Fruit fly (Drosophila melanogaster) whole organism, pupa: Measurements from ENCODE around the gene Cad89D.

Experiments used
- CG10348 ChIP-seq: fragments of 200-800 bp; sonication (Bioruptor generic); IDR thresholded peaks from 2 replicates; pipeline ENCODE4 v1.3.6; 2022; ENCODE audit warnings: missing biosample characterization, missing genetic modification characterization
- CG12605 ChIP-seq: fragments of 200-800 bp; sonication (Bioruptor generic); IDR thresholded peaks from 2 replicates; pipeline ENCODE4 v1.3.6; 2022; ENCODE audit warnings: missing biosample characterization, missing genetic modification characterization
- CG15710 ChIP-seq: fragments of 200-800 bp; sonication (Bioruptor generic); optimal IDR thresholded peaks from 2 replicates; lab custom pipeline; 2018; ENCODE audit warnings: missing biosample characterization, mild to moderate bottlenecking, missing genetic modification characterization, moderate library complexity
- CG17806 ChIP-seq: fragments of 200-800 bp; sonication (Bioruptor generic); optimal IDR thresholded peaks from 2 replicates; lab custom pipeline; 2018; ENCODE audit warnings: missing biosample characterization, mild to moderate bottlenecking, missing genetic modification characterization, moderate library complexity
- CG32121 ChIP-seq: fragments of 200-800 bp; sonication (Bioruptor generic); IDR thresholded peaks from 2 replicates; pipeline ENCODE4 v1.3.6; 2022; ENCODE audit warnings: missing biosample characterization, missing genetic modification characterization
- CG34367 ChIP-seq: fragments of 200-800 bp; sonication (Bioruptor generic); optimal IDR thresholded peaks from 2 replicates; lab custom pipeline; 2018; ENCODE audit warnings: missing biosample characterization, mild to moderate bottlenecking, missing genetic modification characterization
- CG4496 ChIP-seq: fragments of 200-800 bp; sonication (Bioruptor generic); IDR thresholded peaks from 3 replicates; pipeline ENCODE4 v1.3.6; 2022; ENCODE audit warnings: missing biosample characterization, missing genetic modification characterization
- Ets98B ChIP-seq: fragments of 200-800 bp; sonication (Bioruptor generic); IDR thresholded peaks from 2 replicates; pipeline ENCODE4 v1.3.6; 2022; ENCODE audit warnings: missing biosample characterization, missing genetic modification characterization
- Pif1A ChIP-seq: fragments of 200-800 bp; sonication (Bioruptor generic); optimal IDR thresholded peaks from 3 replicates; lab custom pipeline; 2016; ENCODE audit warnings: missing biosample characterization, missing genetic modification characterization
- Pif1B ChIP-seq: fragments of 200-800 bp; sonication (Bioruptor generic); optimal IDR thresholded peaks from 3 replicates; lab custom pipeline; 2016; ENCODE audit warnings: missing biosample characterization, missing genetic modification characterization
- Snoo ChIP-seq: fragments of 200-800 bp; sonication (Bioruptor generic); optimal IDR thresholded peaks from 3 replicates; lab custom pipeline; 2017; ENCODE audit warnings: missing biosample characterization, mild to moderate bottlenecking, missing genetic modification characterization, inconsistent platforms
- fd96Ca ChIP-seq: fragments of 200-800 bp; sonication (Bioruptor generic); IDR thresholded peaks from 3 replicates; pipeline ENCODE4 v1.3.6; 2022; ENCODE audit warnings: missing biosample characterization, missing genetic modification characterization
- gl ChIP-seq: fragments of 200-800 bp; sonication (Bioruptor generic); optimal IDR thresholded peaks from 2 replicates; lab custom pipeline; 2018; ENCODE audit warnings: missing biosample characterization, mild to moderate bottlenecking, missing genetic modification characterization
- rn ChIP-seq: fragments of 200-800 bp; sonication (Bioruptor generic); IDR thresholded peaks from 2 replicates; pipeline ENCODE4 v1.3.6; 2022; ENCODE audit warnings: missing biosample characterization, missing genetic modification characterization

- TF ChIP-seq CG10348 (no peak), rn (GFP tag; lab: Robert Waterston, UW) (no peak), CG17806 (tag; lab: Kevin White, UChicago) (no peak), CG12605 (GFP tag; lab: Robert Waterston, UW) (no peak), Ets98B (GFP tag; lab: Robert Waterston, UW) (no peak), Snoo (tag; lab: Kevin White, UChicago) (no peak), CG34367 (tag; lab: Kevin White, UChicago) (no peak), Pif1A (GFP tag; lab: Kevin White, UChicago) (no peak), Pif1B (no peak), fd96Ca (GFP tag; lab: Robert Waterston, UW) (no peak), CG15710 (no peak), CG4496 (GFP tag; lab: Robert Waterston, UW) (no peak), gl (tag; lab: Kevin White, UChicago) (no peak), CG32121 (GFP tag; lab: Robert Waterston, UW) (no peak)
These were observed 39.3 kb downstream of the Cad89D start, which contains the start of gene CG14883 for dm6 chr3R:16455875-16456274.
